Worm (Caenorhabditis elegans) whole organism, L2 larva: Measurements from ENCODE around the gene F13D12.10.

Experiments used
- C34F6.9 ChIP-seq: fragments of 150-350 bp; optimal IDR thresholded peaks from 2 replicates; lab custom pipeline; 2014; ENCODE audit warnings: missing biosample characterization, missing genetic modification characterization
- ZK546.5 ChIP-seq: sonication (generic microtip); optimal IDR thresholded peaks from 2 replicates; lab custom pipeline; 2017; ENCODE audit warnings: missing biosample characterization, missing genetic modification characterization
- alr-1 ChIP-seq: fragments of 150-350 bp; optimal IDR thresholded peaks from 2 replicates; lab custom pipeline; 2014; ENCODE audit warnings: missing biosample characterization, missing genetic modification characterization
- aly-2 ChIP-seq: fragments of 150-350 bp; optimal IDR thresholded peaks from 2 replicates; lab custom pipeline; 2014; ENCODE audit warnings: missing biosample characterization, missing genetic modification characterization
- ama-1 ChIP-seq: fragments of 150-350 bp; optimal IDR thresholded peaks from 2 replicates; lab custom pipeline; 2018; ENCODE audit warnings: inconsistent platforms
- ceh-16 ChIP-seq: fragments of 150-350 bp; optimal IDR thresholded peaks from 2 replicates; lab custom pipeline; 2014; ENCODE audit warnings: missing biosample characterization, missing genetic modification characterization
- crh-2 ChIP-seq: sonication (generic microtip); optimal IDR thresholded peaks from 2 replicates; lab custom pipeline; 2017; ENCODE audit warnings: missing biosample characterization, missing genetic modification characterization
- dmd-4 ChIP-seq: sonication (generic microtip); optimal IDR thresholded peaks from 2 replicates; lab custom pipeline; 2017; ENCODE audit warnings: missing biosample characterization, missing genetic modification characterization
- elt-1 ChIP-seq: fragments of 150-350 bp; optimal IDR thresholded peaks from 2 replicates; lab custom pipeline; 2014; ENCODE audit warnings: missing biosample characterization, missing genetic modification characterization
- elt-3 ChIP-seq: sonication (generic microtip); optimal IDR thresholded peaks from 2 replicates; lab custom pipeline; 2017; ENCODE audit warnings: missing biosample characterization, missing genetic modification characterization
- fos-1 ChIP-seq: fragments of 150-350 bp; optimal IDR thresholded peaks from 2 replicates; lab custom pipeline; 2014; ENCODE audit warnings: missing biosample characterization, missing genetic modification characterization
- gmeb-1 ChIP-seq: fragments of 150-350 bp; optimal IDR thresholded peaks from 2 replicates; lab custom pipeline; 2014; ENCODE audit warnings: missing biosample characterization, missing genetic modification characterization
- lin-11 ChIP-seq: fragments of 150-350 bp; sonication (generic microtip); optimal IDR thresholded peaks from 2 replicates; lab custom pipeline; 2014; ENCODE audit warnings: missing biosample characterization, missing genetic modification characterization, inconsistent platforms, mixed read lengths
- lin-13 ChIP-seq: fragments of 150-350 bp; optimal IDR thresholded peaks from 2 replicates; lab custom pipeline; 2014; ENCODE audit warnings: missing biosample characterization, missing genetic modification reagents, missing genetic modification characterization
- lsy-2 ChIP-seq, 2 experiments: fragments of 150-350 bp in 1 of 2; sonication (generic microtip) in 1 of 2; optimal IDR thresholded peaks; 2 replicates each; lab custom pipeline; 2014 to 2017; ENCODE audit warnings: missing biosample characterization in 2 of 2, missing genetic modification characterization in 2 of 2
- mdl-1 ChIP-seq, 2 experiments: fragments of 150-350 bp in 1 of 2; sonication (generic microtip) in 1 of 2; optimal IDR thresholded peaks; 2 replicates each; lab custom pipeline; 2017; ENCODE audit warnings: missing biosample characterization in 2 of 2, missing genetic modification characterization in 2 of 2
- nhr-10 ChIP-seq: sonication (generic microtip); optimal IDR thresholded peaks from 2 replicates; lab custom pipeline; 2017; ENCODE audit warnings: missing biosample characterization, missing genetic modification characterization
- nhr-11 ChIP-seq: fragments of 150-350 bp; optimal IDR thresholded peaks from 2 replicates; lab custom pipeline; 2014; ENCODE audit warnings: missing biosample characterization, missing genetic modification characterization
- nhr-129 ChIP-seq: fragments of 150-350 bp; optimal IDR thresholded peaks from 2 replicates; lab custom pipeline; 2014; ENCODE audit warnings: missing biosample characterization, missing genetic modification characterization
- nhr-21 ChIP-seq: fragments of 150-350 bp; optimal IDR thresholded peaks from 2 replicates; lab custom pipeline; 2014; ENCODE audit warnings: missing biosample characterization, missing genetic modification characterization
- nhr-23 ChIP-seq: fragments of 150-350 bp; optimal IDR thresholded peaks from 2 replicates; lab custom pipeline; 2014; ENCODE audit warnings: missing biosample characterization, missing genetic modification reagents, missing genetic modification characterization
- nhr-25 ChIP-seq: fragments of 150-350 bp; sonication (generic microtip); optimal IDR thresholded peaks from 3 replicates; lab custom pipeline; 2014; ENCODE audit warnings: missing biosample characterization, missing genetic modification characterization
- nhr-6 ChIP-seq: fragments of 150-350 bp; optimal IDR thresholded peaks from 2 replicates; lab custom pipeline; 2014; ENCODE audit warnings: missing biosample characterization, missing genetic modification characterization
- nhr-77 ChIP-seq: fragments of 150-350 bp; optimal IDR thresholded peaks from 2 replicates; lab custom pipeline; 2014; ENCODE audit warnings: missing biosample characterization, missing genetic modification characterization
- peb-1 ChIP-seq: fragments of 150-350 bp; optimal IDR thresholded peaks from 2 replicates; lab custom pipeline; 2014; ENCODE audit warnings: missing biosample characterization, missing genetic modification characterization
- sma-3 ChIP-seq: sonication (generic microtip); optimal IDR thresholded peaks from 2 replicates; lab custom pipeline; 2016; ENCODE audit warnings: missing genetic modification reagents, missing genetic modification characterization, missing compliant biosample characterization
- snpc-4 ChIP-seq: fragments of 150-350 bp; optimal IDR thresholded peaks from 2 replicates; lab custom pipeline; 2014; ENCODE audit warnings: missing biosample characterization, missing genetic modification characterization
- unc-55 ChIP-seq: fragments of 150-350 bp; sonication (generic microtip); optimal IDR thresholded peaks from 3 replicates; lab custom pipeline; 2014; ENCODE audit warnings: missing biosample characterization, missing genetic modification reagents, missing genetic modification characterization
- unc-62 ChIP-seq: fragments of 150-350 bp; optimal IDR thresholded peaks from 2 replicates; lab custom pipeline; 2014; ENCODE audit warnings: missing biosample characterization, missing genetic modification reagents, missing genetic modification characterization
- zag-1 ChIP-seq: fragments of 150-350 bp; optimal IDR thresholded peaks from 2 replicates; lab custom pipeline; 2014; ENCODE audit warnings: missing biosample characterization, missing genetic modification characterization
- ztf-1 ChIP-seq: fragments of 200-800 bp; sonication (Bioruptor generic); conservative IDR thresholded peaks from 2 replicates; pipeline ENCODE4 v1.3.6; 2022; ENCODE audit warnings: missing genetic modification characterization, missing compliant biosample characterization
- ztf-11 ChIP-seq: sonication (generic microtip); optimal IDR thresholded peaks from 2 replicates; lab custom pipeline; 2017; ENCODE audit warnings: missing biosample characterization, missing genetic modification characterization

The F13D12.10 gene

ce11 chrII:11689941-11690340 is 23.7 kb upstream of the F13D12.10 start:
- TF ChIP-seq ama-1 (lab: Kevin White, UChicago) (no peak), nhr-77 (tag; lab: Kevin White, UChicago) (no peak), peb-1 (tag; lab: Kevin White, UChicago) (no peak), dmd-4 (tag; lab: Kevin White, UChicago) (no peak), snpc-4 (no peak)

ce11 chrII:11690868-11691267 is 22.7 kb upstream of the F13D12.10 start:
- TF ChIP-seq nhr-25 (tag; lab: Kevin White, UChicago) (no peak), alr-1 (no peak), ztf-1 (GFP tag; lab: Robert Waterston, UW) (no peak), elt-3 (tag; lab: Kevin White, UChicago) (no peak), fos-1 (tag; lab: Kevin White, UChicago) (no peak), zag-1 (tag; lab: Kevin White, UChicago) (no peak), ceh-16 (tag; lab: Kevin White, UChicago) (no peak), lin-13 (GFP tag; lab: Kevin White, UChicago) (no peak), aly-2 (tag; lab: Kevin White, UChicago) (no peak), nhr-11 (no peak)
- TF ChIP-seq, all 48 proteins: peak for 0

ce11 chrII:11694432-11694831 is 19.2 kb upstream of the F13D12.10 start:
- TF ChIP-seq gmeb-1 (tag; lab: Kevin White, UChicago): peak; percentile 16
- TF ChIP-seq nhr-21 (tag; lab: Kevin White, UChicago): no peak
- TF ChIP-seq crh-2: peak; percentile 27
- TF ChIP-seq lin-11: no peak
- TF ChIP-seq nhr-129 (tag; lab: Kevin White, UChicago): peak; percentile 42
- TF ChIP-seq C34F6.9: peak; percentile 44
- peak; percentile 8 for TF ChIP-seq nhr-25 (tag; lab: Kevin White, UChicago)
- TF ChIP-seq lsy-2 (tag; optimal IDR thresholded peaks at IDR 0.05; lab: Kevin White, UChicago): peak in 1 of 2 experiments; percentile 56
- peak; percentile 2 for TF ChIP-seq fos-1 (tag; lab: Kevin White, UChicago)
- peak; percentile 50 for TF ChIP-seq unc-55 (GFP tag; lab: Kevin White, UChicago)
- TF ChIP-seq, all 48 proteins: peak for 8

- peak; percentile 3 for TF ChIP-seq sma-3 (GFP tag; lab: Kevin White, UChicago)
- TF ChIP-seq, all 48 proteins: peak for 1; not testable (repeated sequence) for 47
Measured at ce11 chrII:11695161-11695944, 18.2 kb upstream of the F13D12.10 start, which contains the start of gene tars-1. Gene tars-1 (minus strand): TSS chrII:11695657.

- TF ChIP-seq peb-1 (tag; lab: Kevin White, UChicago) (no peak), aly-2 (tag; lab: Kevin White, UChicago) (no peak), ceh-16 (tag; lab: Kevin White, UChicago) (no peak), nhr-21 (tag; lab: Kevin White, UChicago) (no peak), elt-3 (tag; lab: Kevin White, UChicago) (no peak), nhr-10 (no peak), ZK546.5 (no peak), ztf-11 (tag; lab: Kevin White, UChicago) (no peak), snpc-4 (no peak), nhr-23 (no peak), nhr-25 (tag; lab: Kevin White, UChicago) (no peak), unc-55 (GFP tag; lab: Kevin White, UChicago) (no peak), lsy-2 (tag; optimal IDR thresholded peaks at IDR 0.05; lab: Kevin White, UChicago) (no peak), nhr-77 (tag; lab: Kevin White, UChicago) (no peak), elt-1 (tag; lab: Kevin White, UChicago) (no peak), nhr-6 (no peak), nhr-129 (tag; lab: Kevin White, UChicago) (no peak), mdl-1 (tag; optimal IDR thresholded peaks at IDR 0.05; lab: Kevin White, UChicago) (no peak), unc-62 (GFP tag; lab: Kevin White, UChicago) (no peak)
Measured at ce11 chrII:11695945-11696270, 17.7 kb upstream of the F13D12.10 start, which contains the start of gene xpf-1. Gene xpf-1 (plus strand): TSS chrII:11696171.
